Fruit fly (Drosophila melanogaster): ENCODE measurements around the gene Nsf2.

dm6 chr3R:13794666-13795055 is 43.1 kb downstream of the Nsf2 start:
- no peak for TF ChIP-seq Crg-1 (GFP tag; optimal IDR thresholded peaks at IDR 0.05)
- no peak for TF ChIP-seq CG5204 (GFP tag; optimal IDR thresholded peaks at IDR 0.05)

All from whole organism, adult.